Fruit fly (Drosophila melanogaster) whole organism, embryonic: ENCODE data around the gene nmdyn-D6.

Source experiments
- B-H2 ChIP-seq: fragments of 200-800 bp; sonication (Bioruptor generic); optimal IDR thresholded peaks from 2 replicates; lab custom pipeline; 2018; ENCODE audit warnings: missing biosample characterization, mild to moderate bottlenecking, missing genetic modification characterization
- BEAF-32 ChIP-seq: fragments of 200-800 bp; sonication (Bioruptor generic); optimal IDR thresholded peaks from 3 replicates; lab custom pipeline; 2017; ENCODE audit warnings: missing biosample characterization, missing genetic modification characterization, mild to moderate bottlenecking, moderate library complexity, missing genetic modification reagents
- CG1024 ChIP-seq: fragments of 200-800 bp; sonication (Bioruptor generic); IDR thresholded peaks from 2 replicates; pipeline ENCODE4 v1.3.6; 2022; ENCODE audit warnings: missing biosample characterization, missing genetic modification characterization
- CG11560 ChIP-seq: fragments of 200-800 bp; sonication (Bioruptor generic); IDR thresholded peaks from 3 replicates; pipeline ENCODE4 v1.3.6; 2022; ENCODE audit warnings: missing biosample characterization, missing genetic modification characterization
- CG11696 ChIP-seq: fragments of 200-800 bp; sonication (Bioruptor generic); IDR thresholded peaks from 2 replicates; pipeline ENCODE4 v1.3.6; 2022; ENCODE audit warnings: missing biosample characterization, missing genetic modification characterization
- CG12236 ChIP-seq: fragments of 200-800 bp; sonication (Bioruptor generic); optimal IDR thresholded peaks from 2 replicates; lab custom pipeline; 2016; ENCODE audit warnings: missing biosample characterization, missing genetic modification characterization
- CG1233 ChIP-seq: fragments of 200-800 bp; sonication (Bioruptor generic); optimal IDR thresholded peaks from 4 replicates; lab custom pipeline; 2018; ENCODE audit warnings: missing biosample characterization, mild to moderate bottlenecking, missing genetic modification characterization
- CG12391 ChIP-seq: fragments of 200-800 bp; sonication (Bioruptor generic); optimal IDR thresholded peaks from 3 replicates; lab custom pipeline; 2018; ENCODE audit warnings: missing biosample characterization, mild to moderate bottlenecking, missing genetic modification characterization, moderate library complexity
- CG14014 ChIP-seq: fragments of 200-800 bp; sonication (Bioruptor generic); IDR thresholded peaks from 2 replicates; pipeline ENCODE4 v1.3.6; 2022; ENCODE audit warnings: missing biosample characterization, missing genetic modification characterization
- CG1529 ChIP-seq: fragments of 200-800 bp; sonication (Bioruptor generic); optimal IDR thresholded peaks from 3 replicates; lab custom pipeline; 2018; ENCODE audit warnings: missing biosample characterization, missing genetic modification characterization
- CG17328 ChIP-seq: fragments of 200-800 bp; sonication (Bioruptor generic); IDR thresholded peaks from 2 replicates; pipeline ENCODE4 v1.3.6; 2022; ENCODE audit warnings: missing biosample characterization, missing genetic modification characterization
- CG17802 ChIP-seq: fragments of 200-800 bp; sonication (Bioruptor generic); optimal IDR thresholded peaks from 2 replicates; lab custom pipeline; 2018; ENCODE audit warnings: missing biosample characterization, mild to moderate bottlenecking, missing genetic modification characterization, moderate library complexity
- CG18262 ChIP-seq: fragments of 200-800 bp; optimal IDR thresholded peaks from 3 replicates; lab custom pipeline; 2019; ENCODE audit warnings: missing biosample characterization, mild to moderate bottlenecking, missing genetic modification characterization, moderate library complexity
- CG2116 ChIP-seq: fragments of 200-800 bp; sonication (Bioruptor generic); optimal IDR thresholded peaks from 3 replicates; lab custom pipeline; 2018; ENCODE audit warnings: missing biosample characterization, mild to moderate bottlenecking, missing genetic modification characterization
- CG3847 ChIP-seq: fragments of 200-800 bp; sonication (Bioruptor generic); IDR thresholded peaks from 2 replicates; pipeline ENCODE4 v1.3.6; 2022; ENCODE audit warnings: missing biosample characterization, missing genetic modification characterization
- CG4404 ChIP-seq: fragments of 200-800 bp; sonication (Bioruptor generic); IDR thresholded peaks from 2 replicates; pipeline ENCODE4 v1.3.6; 2022; ENCODE audit warnings: missing biosample characterization, missing genetic modification characterization
- CG4707 ChIP-seq: fragments of 200-800 bp; sonication (Bioruptor generic); optimal IDR thresholded peaks from 2 replicates; lab custom pipeline; 2018; ENCODE audit warnings: missing biosample characterization, mild to moderate bottlenecking, missing genetic modification characterization, moderate library complexity
- CG7928 ChIP-seq: fragments of 200-800 bp; sonication (Bioruptor generic); optimal IDR thresholded peaks from 2 replicates; lab custom pipeline; 2017; ENCODE audit warnings: missing biosample characterization, mild to moderate bottlenecking, missing genetic modification characterization
- CG9609 ChIP-seq: fragments of 200-800 bp; sonication (Bioruptor generic); optimal IDR thresholded peaks from 3 replicates; lab custom pipeline; 2016; ENCODE audit warnings: missing biosample characterization, missing genetic modification characterization
- Doc3 ChIP-seq: fragments of 200-800 bp; sonication (Bioruptor generic); IDR thresholded peaks from 3 replicates; pipeline ENCODE4 v1.3.6; 2022; ENCODE audit warnings: missing biosample characterization, missing genetic modification characterization; ENCODE audit not compliant: partially characterized antibody
- GATAe ChIP-seq: fragments of 200-800 bp; sonication (Bioruptor generic); conservative IDR thresholded peaks from 2 replicates; pipeline ENCODE4 v1.3.6; 2022; ENCODE audit warnings: missing biosample characterization, missing genetic modification characterization
- H15 ChIP-seq: fragments of 200-800 bp; sonication (Bioruptor generic); IDR thresholded peaks from 3 replicates; pipeline ENCODE4 v1.3.6; 2022; ENCODE audit warnings: missing biosample characterization, missing genetic modification characterization
- Hmx ChIP-seq: fragments of 200-800 bp; sonication (Bioruptor generic); optimal IDR thresholded peaks from 2 replicates; lab custom pipeline; 2016; ENCODE audit warnings: missing biosample characterization, missing genetic modification characterization
- Lim3 ChIP-seq: fragments of 200-800 bp; sonication (Bioruptor generic); IDR thresholded peaks from 2 replicates; pipeline ENCODE4 v1.3.6; 2022; ENCODE audit warnings: missing biosample characterization, missing genetic modification characterization
- MBD-R2 ChIP-seq: fragments of 200-800 bp; sonication (Bioruptor generic); IDR thresholded peaks from 2 replicates; pipeline ENCODE4 v1.3.6; 2022; ENCODE audit warnings: missing biosample characterization, missing genetic modification characterization
- MESR4 ChIP-seq: fragments of 200-800 bp; sonication (Bioruptor generic); optimal IDR thresholded peaks from 2 replicates; lab custom pipeline; 2018; ENCODE audit warnings: missing biosample characterization, mild to moderate bottlenecking, missing genetic modification characterization, moderate library complexity
- Med ChIP-seq: fragments of 200-800 bp; sonication (Bioruptor generic); peaks from one replicate; lab custom pipeline; 2016; ENCODE audit warnings: missing biosample characterization, missing genetic modification characterization, mild to moderate bottlenecking, inconsistent platforms, moderate library complexity
- Mrtf ChIP-seq: fragments of 200-800 bp; sonication (Bioruptor generic); IDR thresholded peaks from 3 replicates; pipeline ENCODE4 v1.3.6; 2022; ENCODE audit warnings: missing biosample characterization, missing genetic modification characterization
- Myb ChIP-seq: fragments of 200-800 bp; sonication (Bioruptor generic); optimal IDR thresholded peaks from 2 replicates; lab custom pipeline; 2016; ENCODE audit warnings: missing biosample characterization, missing genetic modification characterization
- Optix ChIP-seq: fragments of 200-800 bp; sonication (Bioruptor generic); IDR thresholded peaks from 3 replicates; pipeline ENCODE4 v1.3.6; 2022; ENCODE audit warnings: missing biosample characterization, missing genetic modification characterization
- Ravus ChIP-seq: fragments of 200-800 bp; sonication (Bioruptor generic); IDR thresholded peaks from 2 replicates; pipeline ENCODE4 v1.3.6; 2022; ENCODE audit warnings: missing biosample characterization, missing genetic modification characterization
- Rfx ChIP-seq: fragments of 200-800 bp; sonication (Bioruptor generic); IDR thresholded peaks from 2 replicates; pipeline ENCODE4 v1.3.6; 2022; ENCODE audit warnings: missing biosample characterization, missing genetic modification characterization
- Scr ChIP-seq: fragments of 200-800 bp; sonication (Bioruptor generic); IDR thresholded peaks from 2 replicates; pipeline ENCODE4 v1.3.6; 2022; ENCODE audit warnings: missing biosample characterization, missing genetic modification characterization; ENCODE audit not compliant: partially characterized antibody
- Sox102F ChIP-seq: fragments of 200-800 bp; sonication (Bioruptor generic); optimal IDR thresholded peaks from 2 replicates; lab custom pipeline; 2018; ENCODE audit warnings: missing biosample characterization, mild to moderate bottlenecking, missing genetic modification characterization, moderate library complexity
- Stat92E ChIP-seq, 3 experiments: fragments of >200 bp in 2 of 3; fragments of 200-800 bp in 1 of 3; sonication (Bioruptor generic) in 1 of 3; optimal IDR thresholded peaks; 2 replicates each; lab custom pipeline; 2017 to 2019; ENCODE audit warnings: missing biosample characterization in 3 of 3, missing genetic modification characterization in 3 of 3, mild to moderate bottlenecking in 1 of 3, moderate library complexity in 1 of 3
- ato ChIP-seq: fragments of 200-800 bp; sonication (Bioruptor generic); IDR thresholded peaks from 2 replicates; pipeline ENCODE4 v1.3.6; 2022; ENCODE audit warnings: missing biosample characterization, missing genetic modification characterization; ENCODE audit not compliant: partially characterized antibody
- bbx ChIP-seq: fragments of 200-800 bp; sonication (Bioruptor generic); IDR thresholded peaks from 2 replicates; pipeline ENCODE4 v1.3.6; 2022; ENCODE audit warnings: missing biosample characterization, missing genetic modification characterization; ENCODE audit not compliant: partially characterized antibody
- bsh ChIP-seq, 2 experiments: fragments of 200-800 bp; sonication (Bioruptor generic); optimal IDR thresholded peaks; 2 replicates each; lab custom pipeline; 2017 to 2018; ENCODE audit warnings: mild to moderate bottlenecking in 2 of 2, missing biosample characterization in 2 of 2, missing genetic modification characterization in 2 of 2, moderate library complexity in 1 of 2
- cato ChIP-seq: fragments of 200-800 bp; sonication (Bioruptor generic); optimal IDR thresholded peaks from 2 replicates; lab custom pipeline; 2016; ENCODE audit warnings: missing biosample characterization, missing genetic modification characterization, borderline replicate concordance
- dan ChIP-seq: fragments of 200-800 bp; sonication (Bioruptor generic); IDR thresholded peaks from 2 replicates; pipeline ENCODE4 v1.3.6; 2022; ENCODE audit warnings: missing biosample characterization, missing genetic modification characterization
- dpn ChIP-seq, 2 experiments: fragments of 200-800 bp; sonication (Bioruptor generic); optimal IDR thresholded peaks; 3 replicates each; lab custom pipeline; 2016; ENCODE audit warnings: missing biosample characterization in 2 of 2, missing genetic modification characterization in 2 of 2
- en ChIP-seq: fragments of 200-800 bp; sonication (Bioruptor generic); optimal IDR thresholded peaks from 2 replicates; lab custom pipeline; 2016; ENCODE audit warnings: missing biosample characterization, missing genetic modification characterization
- eyg ChIP-seq: fragments of 200-800 bp; sonication (Bioruptor generic); optimal IDR thresholded peaks from 3 replicates; lab custom pipeline; 2016; ENCODE audit warnings: missing biosample characterization, missing genetic modification characterization
- ftz-f1 ChIP-seq: fragments of 200-800 bp; sonication (Bioruptor generic); optimal IDR thresholded peaks from 2 replicates; lab custom pipeline; 2016; ENCODE audit warnings: missing biosample characterization, missing genetic modification characterization
- gro ChIP-seq: fragments of 200-800 bp; sonication (Bioruptor generic); optimal IDR thresholded peaks from 2 replicates; lab custom pipeline; 2016; ENCODE audit warnings: missing biosample characterization, missing genetic modification characterization
- gsb-n ChIP-seq: fragments of 200-800 bp; sonication (Bioruptor generic); optimal IDR thresholded peaks from 3 replicates; lab custom pipeline; 2018; ENCODE audit warnings: missing biosample characterization, mild to moderate bottlenecking, missing genetic modification characterization
- lola ChIP-seq, 3 experiments: fragments of >200 bp in 2 of 3; fragments of 200-800 bp in 1 of 3; sonication (Bioruptor generic) in 1 of 3; optimal IDR thresholded peaks; 2 replicates each; lab custom pipeline; 2017 to 2019; ENCODE audit warnings: missing biosample characterization in 3 of 3, missing genetic modification characterization in 3 of 3, mild to moderate bottlenecking in 1 of 3, moderate library complexity in 1 of 3
- nau ChIP-seq: fragments of 200-800 bp; sonication (Bioruptor generic); optimal IDR thresholded peaks from 3 replicates; lab custom pipeline; 2017; ENCODE audit warnings: missing biosample characterization, mild to moderate bottlenecking, missing genetic modification characterization, missing genetic modification reagents
- pho ChIP-seq: fragments of 200-800 bp; sonication (Bioruptor generic); optimal IDR thresholded peaks from 2 replicates; lab custom pipeline; 2016; ENCODE audit warnings: missing biosample characterization, missing genetic modification characterization
- pnt ChIP-seq: fragments of 200-800 bp; sonication (Bioruptor generic); optimal IDR thresholded peaks from 3 replicates; lab custom pipeline; 2016; ENCODE audit warnings: missing biosample characterization, missing genetic modification characterization
- vfl ChIP-seq: fragments of 200-800 bp; sonication (Bioruptor generic); optimal IDR thresholded peaks from 2 replicates; lab custom pipeline; 2016; ENCODE audit warnings: missing biosample characterization, missing genetic modification characterization

nmdyn-D6 gene

dm6 chrX:14622179-14622578 lies 38.7 kb downstream of the nmdyn-D6 start (continued):
- TF ChIP-seq H15 (GFP tag; lab: Robert Waterston, UW) (no peak), lola (GFP tag; optimal IDR thresholded peaks at IDR 0.05; lab: Kevin White, UChicago) (peak in 1 of 3 experiments; percentile 52), CG4404 (no peak), CG18262 (tag; lab: Kevin White, UChicago) (peak; percentile 68), CG1024 (GFP tag; lab: Robert Waterston, UW) (peak; percentile 40; the same call in 1 of the 2 replicates), dan (GFP tag; lab: Robert Waterston, UW) (no peak), Lim3 (no peak), Sox102F (GFP tag; lab: Kevin White, UChicago) (peak; percentile 66), CG11560 (tag; lab: Robert Waterston, UW) (no peak), CG14014 (GFP tag; lab: Robert Waterston, UW) (no peak), vfl (no peak), CG1529 (GFP tag; lab: Kevin White, UChicago) (peak; percentile 44), Myb (GFP tag; lab: Kevin White, UChicago) (no peak), GATAe (GFP tag; lab: Robert Waterston, UW) (no peak), Stat92E (GFP tag; optimal IDR thresholded peaks at IDR 0.05; lab: Kevin White, UChicago) (no peak), dpn (GFP tag; optimal IDR thresholded peaks at IDR 0.05; lab: Kevin White, UChicago) (peak in 1 of 2 experiments; percentile 36), BEAF-32 (no peak), Hmx (GFP tag; lab: Kevin White, UChicago) (no peak), CG17328 (GFP tag; lab: Robert Waterston, UW) (peak; percentile 59), CG3847 (GFP tag; lab: Robert Waterston, UW) (no peak), CG7928 (GFP tag; lab: Kevin White, UChicago) (no peak), Ravus (GFP tag; lab: Robert Waterston, UW) (no peak), bsh (GFP tag; optimal IDR thresholded peaks at IDR 0.05; lab: Kevin White, UChicago) (peak in 1 of 2 experiments; percentile 78), B-H2 (GFP tag; lab: Kevin White, UChicago) (no peak), MBD-R2 (no peak), cato (no peak), en (GFP tag; lab: Kevin White, UChicago) (no peak), pho (GFP tag; lab: Kevin White, UChicago) (no peak), CG1233 (GFP tag; lab: Kevin White, UChicago) (no peak), CG4707 (GFP tag; lab: Kevin White, UChicago) (peak; percentile 27), gsb-n (peak; percentile 40), ato (GFP tag; lab: Robert Waterston, UW) (no peak), bbx (GFP tag; lab: Robert Waterston, UW) (no peak), Scr (GFP tag; lab: Robert Waterston, UW) (no peak), ftz-f1 (GFP tag; lab: Kevin White, UChicago) (no peak), Rfx (GFP tag; lab: Robert Waterston, UW) (no peak), Doc3 (GFP tag; lab: Robert Waterston, UW) (no peak), CG12236 (GFP tag; lab: Kevin White, UChicago) (no peak), nau (GFP tag; lab: Kevin White, UChicago) (no peak), CG17802 (tag; lab: Kevin White, UChicago) (no peak), pnt (peak; percentile 34), eyg (GFP tag; lab: Kevin White, UChicago) (no peak), CG9609 (GFP tag; lab: Kevin White, UChicago) (no peak), Mrtf (GFP tag; lab: Robert Waterston, UW) (no peak), MESR4 (GFP tag; lab: Kevin White, UChicago) (no peak), CG12391 (tag; lab: Kevin White, UChicago) (peak; percentile 51), Med (GFP tag; lab: Kevin White, UChicago) (peak; percentile 58), Optix (GFP tag; lab: Robert Waterston, UW) (no peak), CG11696 (no peak), gro (GFP tag; lab: Kevin White, UChicago) (no peak), CG2116 (GFP tag; lab: Kevin White, UChicago) (no peak)
